Worm (Caenorhabditis elegans): Measurements from ENCODE around the gene F11C1.4.

The F11C1.4 gene

DNA sequence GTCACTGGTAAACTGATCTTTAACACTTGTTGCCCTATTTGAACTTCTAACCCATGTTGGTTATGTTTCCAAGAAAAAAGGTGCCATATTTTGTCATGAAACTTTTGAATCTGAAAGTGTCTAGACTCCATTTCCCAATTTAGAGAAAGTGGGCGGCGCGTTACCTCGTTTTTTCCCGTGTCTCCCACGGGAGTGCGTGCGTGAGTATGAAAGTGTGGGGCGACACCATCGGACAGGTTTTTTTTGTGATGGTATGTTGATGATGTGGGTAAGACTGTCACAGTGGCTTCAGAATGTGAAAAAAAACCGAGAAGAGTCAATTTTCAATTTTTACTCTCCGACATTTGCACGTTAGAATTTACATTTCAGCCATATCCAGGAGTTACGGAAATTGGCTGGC is 28.9 kb downstream of the F11C1.4 start:
- TF ChIP-seq egl-13 (tag; optimal IDR thresholded peaks at IDR 0.05): no peak
- TF ChIP-seq pax-3 (tag; optimal IDR thresholded peaks at IDR 0.05): no peak
- no peak for TF ChIP-seq sup-37 (GFP tag; optimal IDR thresholded peaks at IDR 0.05)
- no peak for TF ChIP-seq xbp-1 (tag; optimal IDR thresholded peaks at IDR 0.05)
- TF ChIP-seq tbx-2 (tag; optimal IDR thresholded peaks at IDR 0.05): no peak
- TF ChIP-seq nhr-85 (tag): no peak
- no peak for TF ChIP-seq zip-4 (GFP tag; optimal IDR thresholded peaks at IDR 0.05)
- TF ChIP-seq sptf-1 (tag; optimal IDR thresholded peaks at IDR 0.05): no peak
- TF ChIP-seq mef-2 (tag; optimal IDR thresholded peaks at IDR 0.05): no peak
- TF ChIP-seq nhr-19 (GFP tag; conservative IDR thresholded peaks at IDR 0.05): no peak
- no peak for TF ChIP-seq nhr-76 (tag; optimal IDR thresholded peaks at IDR 0.05)
- TF ChIP-seq hpl-2 (GFP tag; optimal IDR thresholded peaks at IDR 0.05): no peak
- TF ChIP-seq sox-4 (tag; optimal IDR thresholded peaks at IDR 0.05): no peak
- no peak for TF ChIP-seq vab-15 (tag; optimal IDR thresholded peaks at IDR 0.05)
- no peak for TF ChIP-seq lir-3 (tag; optimal IDR thresholded peaks at IDR 0.05; ENCODE audit: poor library complexity)
- TF ChIP-seq unc-62 (GFP tag; optimal IDR thresholded peaks at IDR 0.05): no peak
- no peak for TF ChIP-seq aha-1 (tag; optimal IDR thresholded peaks at IDR 0.05)
- no peak for TF ChIP-seq elt-2 (tag; optimal IDR thresholded peaks at IDR 0.05)
- TF ChIP-seq unc-130 (tag; optimal IDR thresholded peaks at IDR 0.05): no peak
- TF ChIP-seq ceh-90 (tag; optimal IDR thresholded peaks at IDR 0.05): no peak

ce11 chrX:13006328-13006727 is 29.5 kb downstream of the F11C1.4 start:
- no peak for TF ChIP-seq lin-13 (GFP tag; optimal IDR thresholded peaks at IDR 0.05)
- TF ChIP-seq lin-14 (GFP tag; optimal IDR thresholded peaks at IDR 0.05): peak; percentile 55
- TF ChIP-seq egl-13 (tag; optimal IDR thresholded peaks at IDR 0.05): no peak
- no peak for TF ChIP-seq pqm-1 (tag; optimal IDR thresholded peaks at IDR 0.05)
- no peak for TF ChIP-seq dsc-1 (tag; optimal IDR thresholded peaks at IDR 0.05)
- TF ChIP-seq mdl-1 (tag; optimal IDR thresholded peaks at IDR 0.05): peak in 1 of 2 experiments; percentile 22
- no peak for TF ChIP-seq dpl-1 (GFP tag; optimal IDR thresholded peaks at IDR 0.05)
- TF ChIP-seq nhr-71 (tag; optimal IDR thresholded peaks at IDR 0.05): peak; percentile 34
- no peak for TF ChIP-seq skn-1 (tag; optimal IDR thresholded peaks at IDR 0.05)
- TF ChIP-seq C34B4.2 (tag; optimal IDR thresholded peaks at IDR 0.05): no peak
- no peak for TF ChIP-seq nhr-77 (tag; optimal IDR thresholded peaks at IDR 0.05)
- no peak for TF ChIP-seq egl-27 (tag; optimal IDR thresholded peaks at IDR 0.05)
- TF ChIP-seq snu-23 (GFP tag; optimal IDR thresholded peaks at IDR 0.05): peak; percentile 42
- TF ChIP-seq blmp-1 (tag; optimal IDR thresholded peaks at IDR 0.05): peak; percentile 71
- no peak for TF ChIP-seq nhr-76 (tag; optimal IDR thresholded peaks at IDR 0.05)
- no peak for TF ChIP-seq F16B12.6 (tag; optimal IDR thresholded peaks at IDR 0.05)
- TF ChIP-seq lsy-2 (tag; optimal IDR thresholded peaks at IDR 0.05): no peak
- TF ChIP-seq mab-9 (GFP tag; IDR thresholded peaks at IDR 0.05): no peak
- TF ChIP-seq nhr-90 (tag; optimal IDR thresholded peaks at IDR 0.05; ENCODE audit: poor library complexity): peak; percentile 11
- no peak for TF ChIP-seq nhr-12 (tag; optimal IDR thresholded peaks at IDR 0.05)
- TF ChIP-seq nhr-47 (tag; optimal IDR thresholded peaks at IDR 0.05): no peak
- no peak for TF ChIP-seq hlh-17 (GFP tag; optimal IDR thresholded peaks at IDR 0.05; ENCODE audit: borderline replicate concordance)
- peak; percentile 14; the same call in 1 of the 2 replicates for TF ChIP-seq grh-1 (GFP tag; IDR thresholded peaks at IDR 0.05)
- no peak for TF ChIP-seq pag-3 (tag; optimal IDR thresholded peaks at IDR 0.05; ENCODE audit: borderline replicate concordance, insufficient read depth)
- TF ChIP-seq nhr-85 (tag): peak; percentile 89
- no peak for TF ChIP-seq efl-1 (optimal IDR thresholded peaks at IDR 0.05)
- TF ChIP-seq efl-1 (GFP tag; optimal IDR thresholded peaks at IDR 0.05 in 1 of 2): no peak
- TF ChIP-seq pax-3 (tag; optimal IDR thresholded peaks at IDR 0.05): no peak
- TF ChIP-seq lin-35 (GFP tag; optimal IDR thresholded peaks at IDR 0.05): no peak
- TF ChIP-seq ceh-63 (GFP tag; optimal IDR thresholded peaks at IDR 0.05): no peak
- no peak for TF ChIP-seq ceh-88 (GFP tag; IDR thresholded peaks at IDR 0.05)
- no peak for TF ChIP-seq aha-1 (tag; optimal IDR thresholded peaks at IDR 0.05)
- TF ChIP-seq lin-39 (tag; optimal IDR thresholded peaks at IDR 0.05): no peak
- TF ChIP-seq nhr-20 (tag; optimal IDR thresholded peaks at IDR 0.05): peak; percentile 37
- no peak for TF ChIP-seq sup-37 (GFP tag; optimal IDR thresholded peaks at IDR 0.05)
- no peak for TF ChIP-seq fos-1 (tag; optimal IDR thresholded peaks at IDR 0.05)
